Fruit fly (Drosophila melanogaster): ENCODE data around the gene Cen.

DNA sequence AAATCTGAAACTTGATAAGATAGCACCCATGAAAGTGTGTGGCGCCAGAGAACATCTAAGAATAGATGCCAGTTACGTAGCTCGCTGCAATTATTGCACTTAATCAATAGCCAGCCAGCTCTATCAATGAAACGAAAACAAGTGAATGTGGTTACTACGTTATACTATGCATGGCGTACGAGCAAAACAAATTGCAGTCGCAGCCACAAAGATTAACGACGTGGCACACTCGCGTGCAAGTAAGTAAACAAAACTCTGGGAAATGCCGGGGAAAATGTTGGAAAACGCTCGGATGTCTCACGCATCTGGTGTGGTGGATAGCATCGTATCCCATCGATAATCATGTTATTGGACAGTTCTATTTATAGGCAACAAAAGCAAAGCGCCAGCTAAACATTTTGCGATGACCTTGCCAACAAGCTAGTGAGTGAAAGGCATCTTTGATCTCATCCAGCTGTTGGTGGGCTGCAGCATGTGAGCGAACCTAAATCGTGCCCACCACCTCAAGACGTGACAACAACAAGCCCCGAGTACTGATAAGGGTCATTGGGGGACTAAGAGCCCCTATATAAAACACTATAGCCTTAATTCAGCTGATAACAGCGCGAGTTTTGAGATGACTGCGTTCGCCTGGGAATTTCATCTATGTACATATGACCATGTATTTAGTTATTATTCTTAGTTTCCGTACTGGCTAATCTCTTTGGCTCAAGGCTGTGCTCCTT lies 7.7 kb downstream of the Cen start:
- TF ChIP-seq dsf (GFP tag; optimal IDR thresholded peaks at IDR 0.05; ENCODE audit: borderline replicate concordance) (no peak), psq (GFP tag; optimal IDR thresholded peaks at IDR 0.05) (no peak), pan (optimal IDR thresholded peaks at IDR 0.05) (no peak), N (GFP tag; optimal IDR thresholded peaks at IDR 0.05) (no peak)

Measured in whole organism, wandering third instar larva.